Fruit fly (Drosophila melanogaster) whole organism, embryonic: Measurements from ENCODE around the gene CG3916.

Experiments used
- Abd-B ChIP-seq: fragments of 200-800 bp; sonication (Bioruptor generic); optimal IDR thresholded peaks from 2 replicates; lab custom pipeline; 2018; ENCODE audit warnings: missing biosample characterization, mild to moderate bottlenecking, missing genetic modification characterization, moderate library complexity
- CG11247 ChIP-seq: fragments of 200-800 bp; sonication (Bioruptor generic); IDR thresholded peaks from 2 replicates; pipeline ENCODE4 v1.3.6; 2022; ENCODE audit warnings: missing biosample characterization, missing genetic modification characterization
- CG11695 ChIP-seq: fragments of 200-800 bp; sonication (Bioruptor generic); IDR thresholded peaks from 3 replicates; pipeline ENCODE4 v1.3.6; 2022; ENCODE audit warnings: missing biosample characterization, missing genetic modification characterization
- CG13296 ChIP-seq: fragments of 200-800 bp; sonication (Bioruptor generic); optimal IDR thresholded peaks from 3 replicates; lab custom pipeline; 2018; ENCODE audit warnings: missing biosample characterization, mild to moderate bottlenecking, missing genetic modification characterization
- CG1529 ChIP-seq: fragments of 200-800 bp; sonication (Bioruptor generic); optimal IDR thresholded peaks from 3 replicates; lab custom pipeline; 2018; ENCODE audit warnings: missing biosample characterization, missing genetic modification characterization
- CG16813 ChIP-seq: fragments of 200-800 bp; sonication (Bioruptor generic); IDR thresholded peaks from 3 replicates; pipeline ENCODE4 v1.3.6; 2022; ENCODE audit warnings: missing biosample characterization, missing genetic modification characterization; ENCODE audit not compliant: partially characterized antibody
- CG16815 ChIP-seq: fragments of 200-800 bp; sonication (Bioruptor generic); optimal IDR thresholded peaks from 3 replicates; lab custom pipeline; 2017; ENCODE audit warnings: missing biosample characterization, mild to moderate bottlenecking, missing genetic modification characterization
- CG17328 ChIP-seq: fragments of 200-800 bp; sonication (Bioruptor generic); IDR thresholded peaks from 2 replicates; pipeline ENCODE4 v1.3.6; 2022; ENCODE audit warnings: missing biosample characterization, missing genetic modification characterization
- CG17361 ChIP-seq: fragments of 200-800 bp; sonication (Bioruptor generic); IDR thresholded peaks from 3 replicates; pipeline ENCODE4 v1.3.6; 2022; ENCODE audit warnings: missing biosample characterization, missing genetic modification characterization
- CG18011 ChIP-seq: fragments of 200-800 bp; sonication (Bioruptor generic); optimal IDR thresholded peaks from 2 replicates; lab custom pipeline; 2017; ENCODE audit warnings: missing biosample characterization, missing genetic modification characterization, mild to moderate bottlenecking, moderate library complexity, missing genotype
- CG18476 ChIP-seq: fragments of 200-800 bp; sonication (Bioruptor generic); optimal IDR thresholded peaks from 2 replicates; lab custom pipeline; 2016; ENCODE audit warnings: missing biosample characterization, mild to moderate bottlenecking, missing genetic modification characterization
- CG30020 ChIP-seq: fragments of 200-800 bp; optimal IDR thresholded peaks from 2 replicates; lab custom pipeline; 2019; ENCODE audit warnings: missing biosample characterization, mild to moderate bottlenecking, missing genetic modification characterization, moderate library complexity
- CG31224 ChIP-seq: fragments of 200-800 bp; sonication (Bioruptor generic); IDR thresholded peaks from 2 replicates; pipeline ENCODE4 v1.3.6; 2022; ENCODE audit warnings: missing biosample characterization, missing genetic modification characterization
- CG33557 ChIP-seq: fragments of 200-800 bp; sonication (Bioruptor generic); optimal IDR thresholded peaks from 2 replicates; lab custom pipeline; 2019; ENCODE audit warnings: missing biosample characterization, mild to moderate bottlenecking, missing genetic modification characterization, moderate library complexity
- CG34224 ChIP-seq: fragments of 200-800 bp; sonication (Bioruptor generic); IDR thresholded peaks from 3 replicates; pipeline ENCODE4 v1.3.6; 2022; ENCODE audit warnings: missing biosample characterization, missing genetic modification characterization; ENCODE audit not compliant: partially characterized antibody
- CG4820 ChIP-seq: fragments of 200-800 bp; sonication (Bioruptor generic); optimal IDR thresholded peaks from 3 replicates; lab custom pipeline; 2016; ENCODE audit warnings: missing biosample characterization, missing genetic modification characterization
- CG7357 ChIP-seq: fragments of 200-800 bp; sonication (Bioruptor generic); IDR thresholded peaks from 3 replicates; pipeline ENCODE4 v1.3.6; 2022; ENCODE audit warnings: missing biosample characterization, missing genetic modification characterization
- CkIIα-i1 ChIP-seq: fragments of 200-800 bp; sonication (Bioruptor generic); IDR thresholded peaks from 2 replicates; pipeline ENCODE4 v1.3.6; 2022; ENCODE audit warnings: missing biosample characterization, missing genetic modification characterization
- Dp ChIP-seq: fragments of 200-800 bp; sonication (Bioruptor generic); optimal IDR thresholded peaks from 2 replicates; lab custom pipeline; 2018; ENCODE audit warnings: missing biosample characterization, mild to moderate bottlenecking, missing genetic modification characterization, moderate library complexity
- HHEX ChIP-seq: fragments of 200-800 bp; sonication (Bioruptor generic); optimal IDR thresholded peaks from 3 replicates; lab custom pipeline; 2017; ENCODE audit warnings: missing biosample characterization, mild to moderate bottlenecking, missing genetic modification characterization, missing genetic modification reagents
- HLH4C ChIP-seq: fragments of 200-800 bp; sonication (Bioruptor generic); IDR thresholded peaks from 3 replicates; pipeline ENCODE4 v1.3.6; 2022; ENCODE audit warnings: missing biosample characterization, missing genetic modification characterization; ENCODE audit not compliant: partially characterized antibody
- HmgD ChIP-seq: fragments of 200-800 bp; sonication (Bioruptor generic); optimal IDR thresholded peaks from 3 replicates; lab custom pipeline; 2016; ENCODE audit warnings: missing biosample characterization, missing genetic modification characterization
- Hmx ChIP-seq: fragments of 200-800 bp; sonication (Bioruptor generic); optimal IDR thresholded peaks from 2 replicates; lab custom pipeline; 2016; ENCODE audit warnings: missing biosample characterization, missing genetic modification characterization
- Myb ChIP-seq: fragments of 200-800 bp; sonication (Bioruptor generic); optimal IDR thresholded peaks from 2 replicates; lab custom pipeline; 2016; ENCODE audit warnings: missing biosample characterization, missing genetic modification characterization
- Scr ChIP-seq: fragments of 200-800 bp; sonication (Bioruptor generic); IDR thresholded peaks from 2 replicates; pipeline ENCODE4 v1.3.6; 2022; ENCODE audit warnings: missing biosample characterization, missing genetic modification characterization; ENCODE audit not compliant: partially characterized antibody
- YL-1 ChIP-seq: fragments of 200-800 bp; sonication (Bioruptor generic); optimal IDR thresholded peaks from 3 replicates; lab custom pipeline; 2017; ENCODE audit warnings: missing biosample characterization, mild to moderate bottlenecking, missing genetic modification characterization
- ato ChIP-seq: fragments of 200-800 bp; sonication (Bioruptor generic); IDR thresholded peaks from 2 replicates; pipeline ENCODE4 v1.3.6; 2022; ENCODE audit warnings: missing biosample characterization, missing genetic modification characterization; ENCODE audit not compliant: partially characterized antibody
- az2 ChIP-seq: fragments of 200-800 bp; sonication (Bioruptor generic); optimal IDR thresholded peaks from 3 replicates; lab custom pipeline; 2016; ENCODE audit warnings: missing biosample characterization, missing genetic modification characterization
- cad ChIP-seq: fragments of >200 bp; optimal IDR thresholded peaks from 2 replicates; lab custom pipeline; 2017; ENCODE audit warnings: missing biosample characterization, missing genetic modification characterization
- chinmo ChIP-seq: fragments of 200-800 bp; sonication (Bioruptor generic); IDR thresholded peaks from 4 replicates; pipeline ENCODE4 v1.3.6; 2022; ENCODE audit warnings: missing biosample characterization, missing genetic modification characterization; ENCODE audit not compliant: partially characterized antibody
- crp ChIP-seq, 2 experiments: fragments of 200-800 bp; sonication (Bioruptor generic); optimal IDR thresholded peaks; 2 replicates in 1 of 2; 3 replicates in 1 of 2; lab custom pipeline; 2017; ENCODE audit warnings: missing biosample characterization in 2 of 2, missing genetic modification characterization in 2 of 2, mild to moderate bottlenecking in 1 of 2, moderate library complexity in 1 of 2
- dan ChIP-seq: fragments of 200-800 bp; sonication (Bioruptor generic); IDR thresholded peaks from 2 replicates; pipeline ENCODE4 v1.3.6; 2022; ENCODE audit warnings: missing biosample characterization, missing genetic modification characterization
- exex ChIP-seq: fragments of 200-800 bp; sonication (Bioruptor generic); optimal IDR thresholded peaks from 4 replicates; lab custom pipeline; 2018; ENCODE audit warnings: missing biosample characterization, mild to moderate bottlenecking, missing genetic modification characterization, moderate library complexity
- grn ChIP-seq: fragments of 200-800 bp; sonication (Bioruptor generic); optimal IDR thresholded peaks from 3 replicates; lab custom pipeline; 2017; ENCODE audit warnings: missing biosample characterization, missing genetic modification characterization
- inv ChIP-seq: fragments of 200-800 bp; sonication (Bioruptor generic); IDR thresholded peaks from 2 replicates; pipeline ENCODE4 v1.3.6; 2022; ENCODE audit warnings: missing biosample characterization, missing genetic modification characterization; ENCODE audit not compliant: partially characterized antibody
- knrl ChIP-seq: fragments of 200-800 bp; sonication (Bioruptor generic); IDR thresholded peaks from 3 replicates; pipeline ENCODE4 v1.3.6; 2022; ENCODE audit warnings: missing biosample characterization, missing genetic modification characterization; ENCODE audit not compliant: partially characterized antibody
- mam ChIP-seq: fragments of 200-800 bp; sonication (Bioruptor generic); optimal IDR thresholded peaks from 3 replicates; lab custom pipeline; 2016; ENCODE audit warnings: missing biosample characterization, missing genetic modification characterization
- mirr ChIP-seq: fragments of 200-800 bp; sonication (Bioruptor generic); optimal IDR thresholded peaks from 3 replicates; lab custom pipeline; 2018; ENCODE audit warnings: missing biosample characterization, mild to moderate bottlenecking, missing genetic modification characterization
- scrt ChIP-seq: fragments of 200-800 bp; sonication (Bioruptor generic); optimal IDR thresholded peaks from 2 replicates; lab custom pipeline; 2018; ENCODE audit warnings: missing biosample characterization, mild to moderate bottlenecking, missing genetic modification characterization, moderate library complexity
- sens ChIP-seq: fragments of 200-800 bp; sonication (Bioruptor generic); peaks from one replicate; lab custom pipeline; 2016; ENCODE audit warnings: missing biosample characterization, missing genetic modification characterization
- sna ChIP-seq: fragments of 200-800 bp; sonication (Bioruptor generic); IDR thresholded peaks from 2 replicates; pipeline ENCODE4 v1.3.6; 2022; ENCODE audit warnings: missing biosample characterization, missing genetic modification characterization; ENCODE audit not compliant: partially characterized antibody
- so ChIP-seq: fragments of 200-800 bp; sonication (Bioruptor generic); IDR thresholded peaks from 3 replicates; pipeline ENCODE4 v1.3.6; 2022; ENCODE audit warnings: missing biosample characterization, missing genetic modification characterization
- stwl ChIP-seq: fragments of 200-800 bp; sonication (Bioruptor generic); optimal IDR thresholded peaks from 3 replicates; lab custom pipeline; 2018; ENCODE audit warnings: missing biosample characterization, mild to moderate bottlenecking, missing genetic modification characterization, moderate library complexity
- sug ChIP-seq: fragments of 200-800 bp; optimal IDR thresholded peaks from 2 replicates; lab custom pipeline; 2019; ENCODE audit warnings: missing biosample characterization, mild to moderate bottlenecking, missing genetic modification characterization, moderate library complexity
- unc-4 ChIP-seq: fragments of 200-800 bp; sonication (Bioruptor generic); IDR thresholded peaks from 2 replicates; pipeline ENCODE4 v1.3.6; 2022; ENCODE audit warnings: missing biosample characterization, missing genetic modification characterization; ENCODE audit not compliant: partially characterized antibody
- zen2 ChIP-seq: fragments of 200-800 bp; sonication (Bioruptor generic); IDR thresholded peaks from 3 replicates; pipeline ENCODE4 v1.3.6; 2022; ENCODE audit warnings: missing biosample characterization, missing genetic modification characterization; ENCODE audit not compliant: partially characterized antibody

CG3916 gene

dm6 chr3R:12210260-12210659 is 19.0 kb upstream of the CG3916 start, which contains the start of gene CG4830:
Gene CG4830, minus strand, starts transcription at chr3R:12210360.
- TF ChIP-seq CG17361 (GFP tag; lab: Robert Waterston, UW) (no peak), mirr (GFP tag; lab: Kevin White, UChicago) (peak; percentile 28), CG18011 (no peak), CG1529 (no peak), scrt (GFP tag; lab: Kevin White, UChicago) (no peak)

dm6 chr3R:12211552-12211951 is 17.7 kb upstream of the CG3916 start:
- peak; percentile 64 for TF ChIP-seq sug
- no peak for TF ChIP-seq CG16815 (GFP tag; lab: Kevin White, UChicago)
- peak; percentile 43 for TF ChIP-seq grn (GFP tag; lab: Kevin White, UChicago)
- no peak for TF ChIP-seq CG17328 (GFP tag; lab: Robert Waterston, UW)
- TF ChIP-seq CG11247 = no peak
- no peak for TF ChIP-seq az2 (GFP tag; lab: Kevin White, UChicago)
- TF ChIP-seq mirr (GFP tag; lab: Kevin White, UChicago) = peak; percentile 80
- TF ChIP-seq exex (tag; lab: Kevin White, UChicago) = peak; percentile 84

- TF ChIP-seq CG33557 (GFP tag; lab: Kevin White, UChicago) = no peak
- no peak for TF ChIP-seq dan
- TF ChIP-seq Abd-B = no peak
- TF ChIP-seq Hmx (GFP tag; lab: Kevin White, UChicago) = no peak
- no peak for TF ChIP-seq CG11695 (GFP tag; lab: Robert Waterston, UW)
- TF ChIP-seq CG30020 (tag; lab: Kevin White, UChicago) = no peak
- no peak for TF ChIP-seq CG31224 (GFP tag; lab: Robert Waterston, UW)
- no peak for TF ChIP-seq CG18476 (GFP tag; lab: Kevin White, UChicago)
- TF ChIP-seq CG13296 (GFP tag; lab: Kevin White, UChicago) = no peak
- TF ChIP-seq CkIIα-i1 (GFP tag; lab: Robert Waterston, UW) = no peak
- no peak for TF ChIP-seq cad (GFP tag; lab: Kevin White, UChicago)
- no peak for TF ChIP-seq CG4820 (GFP tag; lab: Kevin White, UChicago)
- TF ChIP-seq so = no peak
- TF ChIP-seq HHEX = no peak
- TF ChIP-seq, all 482 proteins: peak for 0
These were observed 15.0 kb upstream of the CG3916 start, which contains the start of gene CG14742 for dm6 chr3R:12214201-12214600. Gene CG14742, plus strand, starts transcription at chr3R:12214501.

- TF ChIP-seq stwl (tag; lab: Kevin White, UChicago) = peak; percentile 63
- TF ChIP-seq Myb (GFP tag; lab: Kevin White, UChicago) = peak; percentile 72
- peak; percentile 55; the same call in 2 of the 3 replicates for TF ChIP-seq knrl (GFP tag; lab: Robert Waterston, UW)
- peak; percentile 55; the same call in 1 of the 2 replicates for TF ChIP-seq ato (GFP tag; lab: Robert Waterston, UW)
- TF ChIP-seq zen2 (GFP tag; lab: Robert Waterston, UW) = peak; percentile 75
- TF ChIP-seq unc-4 (GFP tag; lab: Robert Waterston, UW) = peak; percentile 80
- peak; percentile 64; the same call in 2 of the 3 replicates for TF ChIP-seq CG16813 (GFP tag; lab: Robert Waterston, UW)
- peak; percentile 79 for TF ChIP-seq CG34224 (GFP tag; lab: Robert Waterston, UW)
- no peak for TF ChIP-seq mam
- TF ChIP-seq sna (GFP tag; lab: Robert Waterston, UW) = peak; percentile 88
- no peak for TF ChIP-seq CG7357 (GFP tag; lab: Robert Waterston, UW)
- peak in 1 of 2 experiments; percentile 77 for TF ChIP-seq crp (GFP tag; optimal IDR thresholded peaks at IDR 0.05; lab: Kevin White, UChicago)
- TF ChIP-seq Scr = peak; percentile 78
- TF ChIP-seq chinmo (GFP tag; lab: Robert Waterston, UW) = 0 out of 4 replicates have a peak, but pooled peaks have one; percentile 37
- TF ChIP-seq sens (GFP tag; lab: Kevin White, UChicago) = peak; percentile 13
- TF ChIP-seq HmgD (GFP tag; lab: Kevin White, UChicago) = no peak
- peak; percentile 39 for TF ChIP-seq YL-1 (GFP tag; lab: Kevin White, UChicago)
- peak; percentile 39 for TF ChIP-seq inv (GFP tag; lab: Robert Waterston, UW)
- TF ChIP-seq HLH4C (GFP tag; lab: Robert Waterston, UW) = peak; percentile 63; the same call in 2 of the 3 replicates
- peak; percentile 5 for TF ChIP-seq Dp
These were observed 9.7 kb upstream of the CG3916 start, which contains the start of gene Cog1 for dm6 chr3R:12219497-12219896. Gene Cog1, minus strand, starts transcription at chr3R:12219686.
